Worm (Caenorhabditis elegans) whole organism, young adult: ENCODE measurements around the gene T22B7.3.

Experiments used
- Y56A3A.18 ChIP-seq: fragments of 200-800 bp; sonication (Bioruptor generic); IDR thresholded peaks from 2 replicates; pipeline ENCODE4 v1.3.6; 2022; ENCODE audit warnings: missing genetic modification reagents, missing genetic modification characterization, missing compliant biosample characterization
- Y79H2A.3 ChIP-seq: fragments of 200-800 bp; sonication (Bioruptor generic); conservative IDR thresholded peaks from 2 replicates; pipeline ENCODE4 v1.3.6; 2022; ENCODE audit warnings: missing genetic modification reagents, missing genetic modification characterization, missing compliant biosample characterization
- bed-2 ChIP-seq: fragments of 200-800 bp; sonication (Bioruptor generic); IDR thresholded peaks from 2 replicates; pipeline ENCODE4 v1.3.6; 2022; ENCODE audit warnings: missing genetic modification reagents, missing genetic modification characterization, missing compliant biosample characterization
- ccch-3 ChIP-seq: fragments of 200-800 bp; sonication (Bioruptor generic); optimal IDR thresholded peaks from 2 replicates; lab custom pipeline; 2018; ENCODE audit warnings: mild to moderate bottlenecking, missing genetic modification characterization, missing compliant biosample characterization
- ekl-4 ChIP-seq: fragments of 200-800 bp; sonication (Bioruptor generic); IDR thresholded peaks from 2 replicates; pipeline ENCODE4 v1.3.6; 2022; ENCODE audit warnings: missing genetic modification reagents, missing genetic modification characterization, missing compliant biosample characterization
- ets-4 ChIP-seq: fragments of 200-800 bp; sonication (Bioruptor generic); optimal IDR thresholded peaks from 2 replicates; lab custom pipeline; 2018; ENCODE audit warnings: mild to moderate bottlenecking, missing genetic modification characterization, missing compliant biosample characterization
- let-526 ChIP-seq: fragments of 200-800 bp; sonication (Bioruptor generic); IDR thresholded peaks from 2 replicates; pipeline ENCODE4 v1.3.6; 2022; ENCODE audit warnings: missing genetic modification reagents, missing genetic modification characterization, missing compliant biosample characterization
- lsl-1 ChIP-seq: fragments of 200-800 bp; sonication (Bioruptor generic); optimal IDR thresholded peaks from 2 replicates; lab custom pipeline; 2018; ENCODE audit warnings: mild to moderate bottlenecking, missing genetic modification characterization, moderate library complexity, missing compliant biosample characterization
- madf-6 ChIP-seq: fragments of 200-800 bp; sonication (Bioruptor generic); IDR thresholded peaks from 2 replicates; pipeline ENCODE4 v1.3.6; 2022; ENCODE audit warnings: missing genetic modification reagents, missing genetic modification characterization, missing compliant biosample characterization
- nfyb-1 ChIP-seq: fragments of 200-800 bp; sonication (Bioruptor generic); IDR thresholded peaks from 2 replicates; pipeline ENCODE4 v1.3.6; 2022; ENCODE audit warnings: missing genetic modification reagents, missing genetic modification characterization, missing compliant biosample characterization
- nhr-80 ChIP-seq: sonication (generic microtip); optimal IDR thresholded peaks from 2 replicates; lab custom pipeline; 2016; ENCODE audit warnings: missing genetic modification characterization, missing compliant biosample characterization
- snpc-1.1 ChIP-seq: sonication (generic microtip); optimal IDR thresholded peaks from 2 replicates; lab custom pipeline; 2017; ENCODE audit warnings: missing genetic modification characterization, mild to moderate bottlenecking, missing compliant biosample characterization, antibody characterized with exemption, moderate library complexity, missing genotype, missing genetic modification reagents; ENCODE audit not compliant: insufficient read depth
- sptf-2 ChIP-seq: fragments of 200-800 bp; sonication (Bioruptor generic); optimal IDR thresholded peaks from 2 replicates; lab custom pipeline; 2018; ENCODE audit warnings: mild to moderate bottlenecking, missing genetic modification characterization, missing compliant biosample characterization
- zfh-2 ChIP-seq: fragments of 200-800 bp; sonication (Bioruptor generic); conservative IDR thresholded peaks from 2 replicates; pipeline ENCODE4 v1.3.6; 2022; ENCODE audit warnings: missing genetic modification reagents, missing genetic modification characterization, missing compliant biosample characterization

The T22B7.3 gene

DNA sequence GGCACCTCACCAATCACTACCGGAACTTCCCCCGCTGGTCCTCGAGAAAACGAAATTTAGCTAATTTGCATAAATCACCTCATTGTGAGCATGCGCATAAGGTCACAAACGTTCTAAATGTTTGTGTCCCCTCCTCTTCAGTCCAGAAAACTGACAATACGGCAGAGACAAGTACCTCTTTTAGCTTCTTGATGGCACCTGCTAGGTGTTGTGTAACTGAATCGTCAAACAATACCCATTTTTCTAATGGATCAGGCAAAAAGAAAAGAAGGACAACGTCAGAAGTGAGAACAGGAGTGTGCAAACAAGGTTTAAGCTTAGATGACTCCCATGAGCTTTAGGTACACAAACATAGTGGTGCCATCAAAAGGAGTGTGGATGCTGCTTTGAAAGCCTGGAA is 52.4 kb downstream of the T22B7.3 start:
- TF ChIP-seq nhr-80 (tag; lab: Kevin White, UChicago): no peak
- no peak for TF ChIP-seq ccch-3 (GFP tag; lab: Kevin White, UChicago)
- no peak for TF ChIP-seq Y79H2A.3 (GFP tag; lab: Robert Waterston, UW)
- TF ChIP-seq nfyb-1: no peak
- no peak for TF ChIP-seq Y56A3A.18 (GFP tag; lab: Robert Waterston, UW)
- TF ChIP-seq let-526: no peak
- no peak for TF ChIP-seq lsl-1 (GFP tag; lab: Kevin White, UChicago)
- TF ChIP-seq ekl-4 (GFP tag; lab: Robert Waterston, UW): no peak
- TF ChIP-seq zfh-2 (GFP tag; lab: Robert Waterston, UW): no peak
- no peak for TF ChIP-seq ets-4 (GFP tag; lab: Kevin White, UChicago)
- TF ChIP-seq sptf-2: no peak
- TF ChIP-seq bed-2 (GFP tag; lab: Robert Waterston, UW): no peak
- no peak for TF ChIP-seq madf-6 (GFP tag; lab: Robert Waterston, UW)
- no peak for TF ChIP-seq snpc-1.1
